Worm (Caenorhabditis elegans) whole organism, late embryonic: ENCODE results near the gene C28D4.7.

Source experiments
- hlh-8 ChIP-seq: sonication (generic microtip); optimal IDR thresholded peaks from 2 replicates; lab custom pipeline; 2016; ENCODE audit warnings: missing genotype, missing genetic modification characterization, missing compliant biosample characterization
- nhr-11 ChIP-seq: fragments of 150-350 bp; optimal IDR thresholded peaks from 2 replicates; lab custom pipeline; 2014; ENCODE audit warnings: missing biosample characterization, missing genetic modification characterization

DNA sequence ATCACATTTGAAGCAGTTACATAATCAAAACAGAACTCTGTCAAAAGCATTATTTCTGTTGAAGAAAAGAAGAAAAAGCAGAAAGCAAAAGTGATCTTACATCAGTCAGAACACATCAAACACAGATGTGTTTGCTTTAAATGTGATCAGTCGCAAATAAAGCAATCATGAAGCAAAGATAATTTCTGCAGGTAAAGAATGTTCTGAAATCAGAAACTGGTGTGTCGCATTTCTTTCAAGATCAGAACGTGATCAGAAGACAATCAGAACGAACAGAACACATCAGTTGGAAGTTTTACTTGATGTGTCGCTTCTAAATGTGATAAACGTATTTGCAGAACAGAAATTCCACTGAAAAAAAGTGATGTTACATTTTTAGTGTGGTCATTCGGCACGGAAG lies 43.9 kb downstream of the C28D4.7 start:
- TF ChIP-seq nhr-11 (tag; lab: Kevin White, UChicago), result no peak
- TF ChIP-seq hlh-8, result no peak
